Worm (Caenorhabditis elegans): ENCODE measurements around the gene ntp-1.

- TF ChIP-seq pbrm-1 (GFP tag; IDR thresholded peaks at IDR 0.05): no peak
- TF ChIP-seq unc-62 (GFP tag; optimal IDR thresholded peaks at IDR 0.05): no peak
- no peak for TF ChIP-seq B0336.3 (GFP tag; IDR thresholded peaks at IDR 0.05)
- no peak for TF ChIP-seq aptf-2 (GFP tag; conservative IDR thresholded peaks at IDR 0.05)
- no peak for TF ChIP-seq T07F8.4 (tag; optimal IDR thresholded peaks at IDR 0.05)
- TF ChIP-seq nhr-90 (tag; optimal IDR thresholded peaks at IDR 0.05): no peak
- TF ChIP-seq ceh-91 (GFP tag; IDR thresholded peaks at IDR 0.05): no peak
- TF ChIP-seq dox-1 (GFP tag; IDR thresholded peaks at IDR 0.05): no peak
- no peak for TF ChIP-seq ZK185.1 (tag; optimal IDR thresholded peaks at IDR 0.05; ENCODE audit: poor library complexity, severe bottlenecking)
- no peak for TF ChIP-seq snpc-4 (GFP tag; optimal IDR thresholded peaks at IDR 0.05)
- no peak for TF ChIP-seq snpc-4 (tag; optimal IDR thresholded peaks at IDR 0.05)
- no peak for TF ChIP-seq B0261.1 (tag; optimal IDR thresholded peaks at IDR 0.05)
Observed at ce11 chrIV:7790151-7790691, 4.4 kb downstream of the ntp-1 start.
